Worm (Caenorhabditis elegans) whole organism, mixed stage, embryonic: ENCODE measurements around the gene nlp-3.

Experiments
- ces-1 ChIP-seq: fragments of 150-350 bp; optimal IDR thresholded peaks from 2 replicates; lab custom pipeline; 2014; ENCODE audit warnings: missing biosample characterization, missing genetic modification reagents, missing genetic modification characterization
- cnd-1 ChIP-seq: fragments of 200-800 bp; sonication (Bioruptor generic); optimal IDR thresholded peaks from 2 replicates; lab custom pipeline; 2018; ENCODE audit warnings: mild to moderate bottlenecking, missing genetic modification characterization, missing compliant biosample characterization
- lsy-2 ChIP-seq: fragments of 150-350 bp; optimal IDR thresholded peaks from 2 replicates; lab custom pipeline; 2014; ENCODE audit warnings: missing biosample characterization, missing genetic modification characterization
- nhr-76 ChIP-seq: sonication (generic microtip); optimal IDR thresholded peaks from 2 replicates; lab custom pipeline; 2017; ENCODE audit warnings: missing biosample characterization, missing genetic modification characterization

DNA sequence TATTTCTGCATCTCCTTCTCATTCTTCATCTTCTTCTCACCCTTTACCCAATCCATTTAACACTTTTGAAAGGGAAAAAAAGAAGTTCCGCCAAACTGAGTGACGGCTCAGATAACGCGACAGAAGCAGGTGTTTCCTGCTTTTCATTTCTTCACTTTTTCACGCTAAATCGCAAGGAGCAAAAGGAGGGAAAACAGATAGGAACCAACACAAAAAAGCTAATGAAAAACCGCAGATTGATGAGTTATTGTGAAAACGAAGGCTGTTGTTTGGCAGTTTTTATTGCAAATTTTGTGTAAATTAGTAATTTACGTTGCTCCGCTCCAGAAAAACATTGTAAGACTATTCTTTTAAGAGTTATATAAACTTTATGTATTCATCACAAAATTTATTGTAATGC, 22.1 kb upstream of the nlp-3 start:
- no peak for TF ChIP-seq nhr-76 (tag; lab: Kevin White, UChicago)
- no peak for TF ChIP-seq cnd-1 (tag; lab: Kevin White, UChicago)
- TF ChIP-seq ces-1 (GFP tag; lab: Kevin White, UChicago), result no peak
- TF ChIP-seq lsy-2 (tag; lab: Kevin White, UChicago), result no peak
